Worm (Caenorhabditis elegans) whole organism, midembryonic: Measurements from ENCODE around the gene col-20.
A peak's percentile ranks its signal among the peaks of the same experiment; 100 is the strongest.
"Not testable (repeated sequence)": the region's sequence is repeated elsewhere in the genome, so short reads cannot be mapped to it uniquely, and the experiment has no call there.

Source experiments
- T22C8.4 ChIP-seq: fragments of 200-800 bp; sonication (Bioruptor generic); IDR thresholded peaks from 2 replicates; pipeline ENCODE4 v1.3.6; 2022; ENCODE audit warnings: missing genetic modification characterization, missing compliant biosample characterization
- cog-1 ChIP-seq: sonication (generic microtip); optimal IDR thresholded peaks from 2 replicates; lab custom pipeline; 2016; ENCODE audit warnings: missing genetic modification characterization, missing compliant biosample characterization
- flt-1 ChIP-seq: fragments of 200-800 bp; sonication (Bioruptor generic); IDR thresholded peaks from 2 replicates; pipeline ENCODE4 v1.3.6; 2022; ENCODE audit warnings: missing genetic modification characterization, missing compliant biosample characterization
- klf-2 ChIP-seq: fragments of 200-800 bp; sonication (Bioruptor generic); conservative IDR thresholded peaks from 2 replicates; pipeline ENCODE4 v1.3.6; 2022; ENCODE audit warnings: missing genetic modification reagents, missing genetic modification characterization, missing compliant biosample characterization
- med-1 ChIP-seq: sonication (generic microtip); optimal IDR thresholded peaks from 2 replicates; lab custom pipeline; 2017; ENCODE audit warnings: missing genetic modification characterization, mild to moderate bottlenecking, missing compliant biosample characterization, antibody characterized with exemption, missing genetic modification reagents; ENCODE audit not compliant: insufficient read depth
- ref-1 ChIP-seq: fragments of 200-800 bp; sonication (Bioruptor generic); conservative IDR thresholded peaks from 2 replicates; pipeline ENCODE4 v1.3.6; 2022; ENCODE audit warnings: missing genetic modification reagents, missing genetic modification characterization, missing compliant biosample characterization
- tab-1 ChIP-seq: fragments of 200-800 bp; sonication (Bioruptor generic); IDR thresholded peaks from 2 replicates; pipeline ENCODE4 v1.3.6; 2022; ENCODE audit warnings: missing genetic modification characterization, missing compliant biosample characterization
- ztf-23 ChIP-seq: fragments of 200-800 bp; sonication (Bioruptor generic); IDR thresholded peaks from 2 replicates; pipeline ENCODE4 v1.3.6; 2022; ENCODE audit warnings: missing genetic modification reagents, missing genetic modification characterization, missing compliant biosample characterization
- ztf-29 ChIP-seq: fragments of 200-800 bp; sonication (Bioruptor generic); IDR thresholded peaks from 2 replicates; pipeline ENCODE4 v1.3.6; 2022; ENCODE audit warnings: missing genetic modification reagents, missing genetic modification characterization, missing compliant biosample characterization

col-20 gene

ce11 chrII:4863357-4863756 is 7.2 kb downstream of the col-20 start, which contains the start of the genes mpst-4 and F11G11.14:
Gene mpst-4, minus strand, starts transcription at chrII:4863457.
Gene F11G11.14, plus strand, starts transcription at chrII:4863681.
- TF ChIP-seq ref-1 (GFP tag; lab: Robert Waterston, UW) (no peak), ztf-29 (no peak), ztf-23 (no peak), klf-2 (GFP tag; lab: Robert Waterston, UW) (no peak), med-1 (GFP tag; lab: Kevin White, UChicago) (no peak), T22C8.4 (GFP tag; lab: Robert Waterston, UW) (no peak), tab-1 (GFP tag; lab: Robert Waterston, UW) (no peak), cog-1 (no peak), flt-1 (GFP tag; lab: Robert Waterston, UW) (no peak)

ce11 chrII:4860260-4860659 is 10.3 kb downstream of the col-20 start, which contains the start of the genes nspd-5 and F11G11.4:
Gene nspd-5, minus strand, starts transcription at chrII:4860360.
Gene F11G11.4, plus strand, starts transcription at chrII:4860594.
- TF ChIP-seq ztf-23, ztf-29, cog-1: not testable (repeated sequence)

ce11 chrII:4858906-4859411 is 11.6 kb downstream of the col-20 start:
- TF ChIP-seq med-1 (GFP tag; lab: Kevin White, UChicago): no peak
- TF ChIP-seq cog-1: no peak
- no peak for TF ChIP-seq flt-1 (GFP tag; lab: Robert Waterston, UW)
- TF ChIP-seq T22C8.4 (GFP tag; lab: Robert Waterston, UW): no peak
- TF ChIP-seq tab-1 (GFP tag; lab: Robert Waterston, UW): no peak
- no peak for TF ChIP-seq ztf-29
- no peak for TF ChIP-seq ztf-23
- no peak for TF ChIP-seq ref-1 (GFP tag; lab: Robert Waterston, UW)
- no peak for TF ChIP-seq klf-2 (GFP tag; lab: Robert Waterston, UW)

- TF ChIP-seq cog-1 (no peak), ref-1 (GFP tag; lab: Robert Waterston, UW) (no peak), med-1 (GFP tag; lab: Kevin White, UChicago) (no peak), flt-1 (GFP tag; lab: Robert Waterston, UW) (no peak)
Measured at ce11 chrII:4857873-4858364, 12.7 kb downstream of the col-20 start, which contains the start of gene F11G11.5. Gene F11G11.5, plus strand, starts transcription at chrII:4857923.

ce11 chrII:4857086-4857485 is 13.5 kb downstream of the col-20 start:
- TF ChIP-seq med-1 (GFP tag; lab: Kevin White, UChicago) (no peak), ztf-23 (0 out of 2 replicates have a peak, but pooled peaks have one; percentile 24), tab-1 (GFP tag; lab: Robert Waterston, UW) (no peak), ztf-29 (no peak), T22C8.4 (GFP tag; lab: Robert Waterston, UW) (0 out of 2 replicates have a peak, but pooled peaks have one; percentile 13)

- TF ChIP-seq ztf-29 (no peak), flt-1 (GFP tag; lab: Robert Waterston, UW) (no peak), med-1 (GFP tag; lab: Kevin White, UChicago) (no peak), cog-1 (no peak), ref-1 (GFP tag; lab: Robert Waterston, UW) (no peak), tab-1 (GFP tag; lab: Robert Waterston, UW) (no peak), klf-2 (GFP tag; lab: Robert Waterston, UW) (no peak), ztf-23 (no peak), T22C8.4 (GFP tag; lab: Robert Waterston, UW) (no peak)
Measured at ce11 chrII:4856113-4856512, 14.5 kb downstream of the col-20 start.

ce11 chrII:4855489-4855888 is 15.1 kb downstream of the col-20 start:
- TF ChIP-seq ref-1 (GFP tag; lab: Robert Waterston, UW): no peak
- no peak for TF ChIP-seq cog-1
- TF ChIP-seq klf-2 (GFP tag; lab: Robert Waterston, UW): no peak
- TF ChIP-seq ztf-29: no peak
- no peak for TF ChIP-seq med-1 (GFP tag; lab: Kevin White, UChicago)
- TF ChIP-seq flt-1 (GFP tag; lab: Robert Waterston, UW): no peak
- TF ChIP-seq T22C8.4 (GFP tag; lab: Robert Waterston, UW): no peak
- TF ChIP-seq ztf-23: no peak
- no peak for TF ChIP-seq tab-1 (GFP tag; lab: Robert Waterston, UW)

ce11 chrII:4854761-4855160 is 15.8 kb downstream of the col-20 start:
- TF ChIP-seq flt-1 (GFP tag; lab: Robert Waterston, UW) (no peak), tab-1 (GFP tag; lab: Robert Waterston, UW) (no peak), klf-2 (GFP tag; lab: Robert Waterston, UW) (no peak), ref-1 (GFP tag; lab: Robert Waterston, UW) (no peak), cog-1 (no peak), med-1 (GFP tag; lab: Kevin White, UChicago) (no peak), ztf-23 (no peak), T22C8.4 (GFP tag; lab: Robert Waterston, UW) (no peak), ztf-29 (no peak)

ce11 chrII:4851594-4852106 is 18.9 kb downstream of the col-20 start, which contains the start of gene dnj-9:
Gene dnj-9, plus strand, starts transcription at chrII:4852056.
- no peak; the same call in 1 of the 2 replicates for TF ChIP-seq klf-2 (GFP tag; lab: Robert Waterston, UW)
- TF ChIP-seq ztf-23: peak; percentile 79
- TF ChIP-seq ztf-29: no peak
- TF ChIP-seq tab-1 (GFP tag; lab: Robert Waterston, UW): peak; percentile 22; the same call in 1 of the 2 replicates
- TF ChIP-seq T22C8.4 (GFP tag; lab: Robert Waterston, UW): peak; percentile 53; the same call in 1 of the 2 replicates
- no peak for TF ChIP-seq ref-1 (GFP tag; lab: Robert Waterston, UW)
- TF ChIP-seq flt-1 (GFP tag; lab: Robert Waterston, UW): peak; percentile 65; the same call in 1 of the 2 replicates
- peak; percentile 54 for TF ChIP-seq cog-1
- peak; percentile 59 for TF ChIP-seq med-1 (GFP tag; lab: Kevin White, UChicago)
